Fruit fly (Drosophila melanogaster): ENCODE data around the gene CG12483.
A peak's percentile ranks its signal among the peaks of the same experiment; 100 is the strongest.

The CG12483 gene

dm6 chr3L:131151-131997 lies 33.2 kb upstream of the CG12483 start (continued):
- TF ChIP-seq CG10979 (tag; optimal IDR thresholded peaks at IDR 0.05) (no peak), NC2β (GFP tag; optimal IDR thresholded peaks at IDR 0.05) (peak; percentile 22), CG15011 (GFP tag; optimal IDR thresholded peaks at IDR 0.05) (peak; percentile 20), CG34224 (GFP tag; IDR thresholded peaks at IDR 0.05; ENCODE audit: partially characterized antibody) (peak; percentile 49; the same call in 2 of the 3 replicates), row (GFP tag; IDR thresholded peaks at IDR 0.05) (no peak), maf-S (GFP tag; optimal IDR thresholded peaks at IDR 0.05) (no peak), h (optimal IDR thresholded peaks at IDR 0.05) (no peak), pita (GFP tag; optimal IDR thresholded peaks at IDR 0.05) (no peak), btn (GFP tag; optimal IDR thresholded peaks at IDR 0.05) (no peak), CG1233 (GFP tag; optimal IDR thresholded peaks at IDR 0.05) (peak; percentile 6), dimm (GFP tag; IDR thresholded peaks at IDR 0.05) (no peak), CG2116 (GFP tag; optimal IDR thresholded peaks at IDR 0.05) (peak; percentile 27), ab (GFP tag; optimal IDR thresholded peaks at IDR 0.05) (no peak), ara (GFP tag; IDR thresholded peaks at IDR 0.05) (no peak), Hsf (GFP tag; optimal IDR thresholded peaks at IDR 0.05) (no peak), kay (GFP tag; optimal IDR thresholded peaks at IDR 0.05) (no peak), Dref (GFP tag; IDR thresholded peaks at IDR 0.05) (no peak), CG3407 (GFP tag; optimal IDR thresholded peaks at IDR 0.05) (peak; percentile 51), CG32772 (GFP tag; IDR thresholded peaks at IDR 0.05) (no peak), Dll (GFP tag; IDR thresholded peaks at IDR 0.05; ENCODE audit: partially characterized antibody) (peak; percentile 50; the same call in 3 of the 4 replicates), ham (GFP tag; IDR thresholded peaks at IDR 0.05) (no peak), Spps (tag; optimal IDR thresholded peaks at IDR 0.05) (no peak), jigr1 (GFP tag; IDR thresholded peaks at IDR 0.05) (no peak), klu (GFP tag; IDR thresholded peaks at IDR 0.05) (peak; percentile 82), Ptx1 (GFP tag; IDR thresholded peaks at IDR 0.05) (no peak), HHEX (GFP tag; optimal IDR thresholded peaks at IDR 0.05) (peak; percentile 61), CG34422 (GFP tag; IDR thresholded peaks at IDR 0.05) (peak; percentile 33; the same call in 1 of the 3 replicates), emc (GFP tag; optimal IDR thresholded peaks at IDR 0.05) (no peak), Atf6 (GFP tag; IDR thresholded peaks at IDR 0.05) (peak; percentile 58), CoRest (tag; optimal IDR thresholded peaks at IDR 0.05) (no peak), nerfin-1 (tag; optimal IDR thresholded peaks at IDR 0.05) (peak; percentile 93), gce (GFP tag; IDR thresholded peaks at IDR 0.05) (0 out of 3 replicates have a peak, but pooled peaks have one; percentile 6), Meics (GFP tag; optimal IDR thresholded peaks at IDR 0.05) (peak; percentile 40), CG17912 (GFP tag; optimal IDR thresholded peaks at IDR 0.05) (peak; percentile 20), Scr (GFP tag; IDR thresholded peaks at IDR 0.05; ENCODE audit: partially characterized antibody) (peak; percentile 42; the same call in 1 of the 2 replicates), CG17328 (GFP tag; IDR thresholded peaks at IDR 0.05) (peak; percentile 10; the same call in 1 of the 2 replicates), p53 (GFP tag; optimal IDR thresholded peaks at IDR 0.05) (peak; percentile 12), Drgx (GFP tag; IDR thresholded peaks at IDR 0.05) (peak; percentile 77), CG14050 (GFP tag; IDR thresholded peaks at IDR 0.05) (no peak), CG31441 (GFP tag; IDR thresholded peaks at IDR 0.05) (peak; percentile 8; the same call in 1 of the 2 replicates), ssp (GFP tag; IDR thresholded peaks at IDR 0.05) (no peak), ranshi (GFP tag; IDR thresholded peaks at IDR 0.05) (no peak; the same call in 1 of the 2 replicates), CG10267 (tag; optimal IDR thresholded peaks at IDR 0.05) (no peak), CG3726 (GFP tag; IDR thresholded peaks at IDR 0.05) (no peak), Hmx (GFP tag; optimal IDR thresholded peaks at IDR 0.05) (no peak), CG2202 (tag; optimal IDR thresholded peaks at IDR 0.05) (no peak), CG7745 (tag; optimal IDR thresholded peaks at IDR 0.05) (no peak), CG43689 (GFP tag; IDR thresholded peaks at IDR 0.05) (no peak), CG7928 (GFP tag; optimal IDR thresholded peaks at IDR 0.05) (no peak), vfl (GFP tag; optimal IDR thresholded peaks at IDR 0.05) (no peak)

Data from whole organism, embryonic.